6 fruit fly cellular contexts compared by ENCODE assay signal in genomic region chr3R:8013121-8014009, dm6.
TF ChIP-seq lines count a peak whose summit lies in the region.

Gene CG10435, minus strand, starts transcription at chr3R:8013201.
Gene Pbp95, plus strand, starts transcription at chr3R:8013791.

- no peak for TF ChIP-seq CTCF in whole organism, embryonic (GFP tag; optimal IDR thresholded peaks at IDR 0.05; lab: Kevin White, UChicago)

TF ChIP-seq in whole organism, 6 proteins besides CTCF, POLR2A, EP300 and RAD21:
- TF ChIP-seq pan (optimal IDR thresholded peaks at IDR 0.05; lab: Kevin White, UChicago) = peak; percentile 71
- TF ChIP-seq Dll (optimal IDR thresholded peaks at IDR 0.05; lab: Kevin White, UChicago) = no peak

TF ChIP-seq in whole organism, adult, 20 proteins besides CTCF, POLR2A, EP300 and RAD21 (continues in another document):
- TF ChIP-seq CG14711 (tag; optimal IDR thresholded peaks at IDR 0.05; lab: Kevin White, UChicago) = peak; percentile 31
- peak; percentile 39 for TF ChIP-seq CG12768 (GFP tag; optimal IDR thresholded peaks at IDR 0.05; lab: Kevin White, UChicago)
- peak; percentile 4 for TF ChIP-seq Hr96 (GFP tag; optimal IDR thresholded peaks at IDR 0.05; lab: Kevin White, UChicago)
- no peak for TF ChIP-seq ovo (GFP tag; optimal IDR thresholded peaks at IDR 0.05; lab: Kevin White, UChicago)
- peak; percentile 54 for TF ChIP-seq Crg-1 (GFP tag; optimal IDR thresholded peaks at IDR 0.05; lab: Kevin White, UChicago)
- TF ChIP-seq bab1 (GFP tag; optimal IDR thresholded peaks at IDR 0.05; lab: Kevin White, UChicago) = peak; percentile 33
- TF ChIP-seq CG7045 (GFP tag; optimal IDR thresholded peaks at IDR 0.05; lab: Kevin White, UChicago) = peak; percentile 37
- TF ChIP-seq CG5204 (GFP tag; optimal IDR thresholded peaks at IDR 0.05; lab: Kevin White, UChicago) = peak; percentile 80
- TF ChIP-seq pad (GFP tag; optimal IDR thresholded peaks at IDR 0.05; lab: Kevin White, UChicago) = peak; percentile 49
- peak; percentile 60 for TF ChIP-seq Mnt (GFP tag; optimal IDR thresholded peaks at IDR 0.05; lab: Kevin White, UChicago)
- TF ChIP-seq CG7101 (tag; optimal IDR thresholded peaks at IDR 0.05; lab: Kevin White, UChicago) = peak; percentile 57
- TF ChIP-seq cnc (optimal IDR thresholded peaks at IDR 0.05; lab: Kevin White, UChicago) = no peak
- TF ChIP-seq CG1620 (GFP tag; optimal IDR thresholded peaks at IDR 0.05; lab: Kevin White, UChicago) = peak; percentile 66
- no peak for TF ChIP-seq cic (GFP tag; optimal IDR thresholded peaks at IDR 0.05; lab: Kevin White, UChicago)
- no peak for TF ChIP-seq CG33017 (tag; optimal IDR thresholded peaks at IDR 0.05; lab: Kevin White, UChicago)
- TF ChIP-seq toe (GFP tag; optimal IDR thresholded peaks at IDR 0.05; lab: Kevin White, UChicago) = peak; percentile 79
- TF ChIP-seq kay (GFP tag; lab: Kevin White, UChicago; ENCODE audit: borderline replicate concordance) = no peak
- peak; percentile 32 for TF ChIP-seq Clk (GFP tag; optimal IDR thresholded peaks at IDR 0.05; lab: Kevin White, UChicago)

TF ChIP-seq in whole organism, embryonic, 481 proteins besides CTCF, POLR2A, EP300 and RAD21 (continues in another document):
- TF ChIP-seq C15 (GFP tag; IDR thresholded peaks at IDR 0.05; lab: Robert Waterston, UW) = no peak
- no peak for TF ChIP-seq disco-r (GFP tag; optimal IDR thresholded peaks at IDR 0.05; lab: Kevin White, UChicago)
- peak; percentile 62 for TF ChIP-seq CG9215 (GFP tag; IDR thresholded peaks at IDR 0.05; lab: Robert Waterston, UW)
- TF ChIP-seq CG4707 (GFP tag; optimal IDR thresholded peaks at IDR 0.05; lab: Kevin White, UChicago) = no peak
- TF ChIP-seq CG33213 (GFP tag; optimal IDR thresholded peaks at IDR 0.05; lab: Kevin White, UChicago) = peak; percentile 31
- peak; percentile 50 for TF ChIP-seq Bgb (GFP tag; IDR thresholded peaks at IDR 0.05; lab: Robert Waterston, UW; ENCODE audit: partially characterized antibody)
- no peak for TF ChIP-seq pros (GFP tag; optimal IDR thresholded peaks at IDR 0.05; lab: Kevin White, UChicago)
- TF ChIP-seq grau (tag; optimal IDR thresholded peaks at IDR 0.05; lab: Kevin White, UChicago) = no peak
- TF ChIP-seq CG10543 (GFP tag; optimal IDR thresholded peaks at IDR 0.05; lab: Kevin White, UChicago) = no peak
- TF ChIP-seq Atf-2 (GFP tag; optimal IDR thresholded peaks at IDR 0.05; lab: Kevin White, UChicago) = peak; percentile 45
- no peak for TF ChIP-seq CG4404 (GFP tag; IDR thresholded peaks at IDR 0.05; lab: Robert Waterston, UW)
- no peak for TF ChIP-seq CG9437 (GFP tag; optimal IDR thresholded peaks at IDR 0.05; lab: Kevin White, UChicago)
- TF ChIP-seq ERR (GFP tag; optimal IDR thresholded peaks at IDR 0.05; lab: Kevin White, UChicago) = no peak
- peak in 1 of 2 experiments; percentile 34 for TF ChIP-seq bsh (GFP tag; optimal IDR thresholded peaks at IDR 0.05; lab: Kevin White, UChicago)
- TF ChIP-seq exex (tag; optimal IDR thresholded peaks at IDR 0.05; lab: Kevin White, UChicago) = no peak
- peak; percentile 61 for TF ChIP-seq cas (GFP tag; IDR thresholded peaks at IDR 0.05; lab: Robert Waterston, UW)
- TF ChIP-seq Dfd (GFP tag; optimal IDR thresholded peaks at IDR 0.05; lab: Kevin White, UChicago) = no peak
- TF ChIP-seq CG10565 (GFP tag; optimal IDR thresholded peaks at IDR 0.05; lab: Kevin White, UChicago) = no peak
- peak; percentile 25 for TF ChIP-seq psq (GFP tag; optimal IDR thresholded peaks at IDR 0.05; lab: Kevin White, UChicago)

TF ChIP-seq in whole organism, prepupa, 60 proteins besides CTCF, POLR2A, EP300 and RAD21 (continues in another document):
- peak; percentile 37 for TF ChIP-seq CG7368 (GFP tag; optimal IDR thresholded peaks at IDR 0.05; lab: Kevin White, UChicago)
- TF ChIP-seq lz (GFP tag; optimal IDR thresholded peaks at IDR 0.05; lab: Kevin White, UChicago) = peak; percentile 58
- no peak for TF ChIP-seq Eip75B (GFP tag; optimal IDR thresholded peaks at IDR 0.05; lab: Kevin White, UChicago)
- TF ChIP-seq fd59A (GFP tag; optimal IDR thresholded peaks at IDR 0.05; lab: Kevin White, UChicago) = no peak
- peak; percentile 53 for TF ChIP-seq CG31627 (GFP tag; optimal IDR thresholded peaks at IDR 0.05; lab: Kevin White, UChicago)
- peak; percentile 44 for TF ChIP-seq CG10631 (GFP tag; optimal IDR thresholded peaks at IDR 0.05; lab: Kevin White, UChicago)
- no peak for TF ChIP-seq CG6808 (GFP tag; optimal IDR thresholded peaks at IDR 0.05; lab: Kevin White, UChicago)
- TF ChIP-seq CG8632 (GFP tag; optimal IDR thresholded peaks at IDR 0.05; lab: Kevin White, UChicago) = no peak
- peak; percentile 29 for TF ChIP-seq CG11902 (GFP tag; optimal IDR thresholded peaks at IDR 0.05; lab: Kevin White, UChicago)
- TF ChIP-seq Hr4 (GFP tag; optimal IDR thresholded peaks at IDR 0.05; lab: Kevin White, UChicago) = peak; percentile 44
- TF ChIP-seq CG6163 (GFP tag; IDR thresholded peaks at IDR 0.05; lab: Robert Waterston, UW) = peak; percentile 62
- no peak for TF ChIP-seq Eip93F (GFP tag; optimal IDR thresholded peaks at IDR 0.05; lab: Kevin White, UChicago)
- no peak for TF ChIP-seq dac (GFP tag; optimal IDR thresholded peaks at IDR 0.05; lab: Kevin White, UChicago)
- TF ChIP-seq CG3032 (tag; optimal IDR thresholded peaks at IDR 0.05; lab: Kevin White, UChicago) = peak; percentile 27
- peak; percentile 24 for TF ChIP-seq Ets21C (GFP tag; optimal IDR thresholded peaks at IDR 0.05; lab: Kevin White, UChicago)
- no peak for TF ChIP-seq OdsH (GFP tag; optimal IDR thresholded peaks at IDR 0.05; lab: Kevin White, UChicago)
- no peak for TF ChIP-seq achi (GFP tag; optimal IDR thresholded peaks at IDR 0.05; lab: Kevin White, UChicago)
- peak; percentile 52 for TF ChIP-seq cyc (GFP tag; optimal IDR thresholded peaks at IDR 0.05; lab: Kevin White, UChicago)
- TF ChIP-seq CG15336 (GFP tag; IDR thresholded peaks at IDR 0.05; lab: Robert Waterston, UW) = no peak

TF ChIP-seq in whole organism, pupa, 21 proteins besides CTCF, POLR2A, EP300 and RAD21:
- no peak for TF ChIP-seq CG15710 (tag; optimal IDR thresholded peaks at IDR 0.05; lab: Kevin White, UChicago)
- TF ChIP-seq CG9948 (tag; optimal IDR thresholded peaks at IDR 0.05; lab: Kevin White, UChicago) = no peak
- TF ChIP-seq CG4496 (GFP tag; IDR thresholded peaks at IDR 0.05; lab: Robert Waterston, UW) = peak; percentile 66
- TF ChIP-seq CG10348 (GFP tag; IDR thresholded peaks at IDR 0.05; lab: Robert Waterston, UW) = no peak
- TF ChIP-seq rn (GFP tag; IDR thresholded peaks at IDR 0.05; lab: Robert Waterston, UW) = 0 out of 2 replicates have a peak, but pooled peaks have one; percentile 11
- no peak for TF ChIP-seq CG8301 (tag; optimal IDR thresholded peaks at IDR 0.05; lab: Kevin White, UChicago)
- TF ChIP-seq Pif1A (GFP tag; optimal IDR thresholded peaks at IDR 0.05; lab: Kevin White, UChicago) = no peak
- peak; percentile 50 for TF ChIP-seq Ets98B (GFP tag; IDR thresholded peaks at IDR 0.05; lab: Robert Waterston, UW)
- TF ChIP-seq EcR (GFP tag; optimal IDR thresholded peaks at IDR 0.05; lab: Kevin White, UChicago) = no peak
- no peak for TF ChIP-seq CG8159 (tag; optimal IDR thresholded peaks at IDR 0.05; lab: Kevin White, UChicago)
- peak; percentile 4 for TF ChIP-seq CG17806 (tag; optimal IDR thresholded peaks at IDR 0.05; lab: Kevin White, UChicago)
- TF ChIP-seq fd96Ca (GFP tag; IDR thresholded peaks at IDR 0.05; lab: Robert Waterston, UW) = peak; percentile 69; the same call in 2 of the 3 replicates

TF ChIP-seq in whole organism, wandering third instar larva, 38 proteins besides CTCF, POLR2A, EP300 and RAD21 (continues in another document):
- TF ChIP-seq dl (GFP tag; optimal IDR thresholded peaks at IDR 0.05; lab: Kevin White, UChicago; ENCODE audit: insufficient read depth in 1 of 2, partially characterized antibody in 2 of 2) (no peak), CG32264 (GFP tag; optimal IDR thresholded peaks at IDR 0.05; lab: Kevin White, UChicago) (no peak), sage (GFP tag; optimal IDR thresholded peaks at IDR 0.05; lab: Kevin White, UChicago) (no peak), lola (GFP tag; optimal IDR thresholded peaks at IDR 0.05; lab: Kevin White, UChicago) (no peak), jim (GFP tag; optimal IDR thresholded peaks at IDR 0.05; lab: Kevin White, UChicago) (peak; percentile 55), Mio (GFP tag; optimal IDR thresholded peaks at IDR 0.05; lab: Kevin White, UChicago) (no peak), sv (GFP tag; optimal IDR thresholded peaks at IDR 0.05; lab: Kevin White, UChicago) (no peak), Vsx2 (GFP tag; optimal IDR thresholded peaks at IDR 0.05; lab: Kevin White, UChicago; ENCODE audit: partially characterized antibody) (peak; percentile 93), Hr83 (GFP tag; optimal IDR thresholded peaks at IDR 0.05; lab: Kevin White, UChicago; ENCODE audit: poor library complexity, severe bottlenecking) (peak; percentile 86), Sp1 (GFP tag; optimal IDR thresholded peaks at IDR 0.05; lab: Kevin White, UChicago) (no peak), foxo (GFP tag; optimal IDR thresholded peaks at IDR 0.05; lab: Kevin White, UChicago) (peak in 1 of 2 experiments; percentile 72), CG9705 (GFP tag; optimal IDR thresholded peaks at IDR 0.05; lab: Kevin White, UChicago) (no peak), pan (optimal IDR thresholded peaks at IDR 0.05; lab: Kevin White, UChicago) (no peak), Dif (GFP tag; optimal IDR thresholded peaks at IDR 0.05; lab: Kevin White, UChicago; ENCODE audit: partially characterized antibody) (peak; percentile 7), Rel (GFP tag; optimal IDR thresholded peaks at IDR 0.05; lab: Kevin White, UChicago) (no peak), Rel (tag; optimal IDR thresholded peaks at IDR 0.05; lab: Kevin White, UChicago) (no peak), dmrt93B (GFP tag; optimal IDR thresholded peaks at IDR 0.05; lab: Kevin White, UChicago) (no peak), Abd-B (GFP tag; optimal IDR thresholded peaks at IDR 0.05; lab: Kevin White, UChicago) (no peak), Hnf4 (GFP tag; optimal IDR thresholded peaks at IDR 0.05; lab: Kevin White, UChicago) (peak; percentile 80), Jra (GFP tag; optimal IDR thresholded peaks at IDR 0.05; lab: Kevin White, UChicago) (no peak), OdsH (GFP tag; optimal IDR thresholded peaks at IDR 0.05; lab: Kevin White, UChicago) (peak; percentile 28), GATAd (GFP tag; optimal IDR thresholded peaks at IDR 0.05; lab: Kevin White, UChicago) (no peak), Myc (optimal IDR thresholded peaks at IDR 0.05; lab: Kevin White, UChicago) (peak; percentile 67), dsf (GFP tag; optimal IDR thresholded peaks at IDR 0.05; lab: Kevin White, UChicago; ENCODE audit: borderline replicate concordance) (peak; percentile 19), ey (GFP tag; optimal IDR thresholded peaks at IDR 0.05; lab: Kevin White, UChicago) (peak; percentile 52), woc (GFP tag; optimal IDR thresholded peaks at IDR 0.05; lab: Kevin White, UChicago) (peak; percentile 81), CrebA (GFP tag; optimal IDR thresholded peaks at IDR 0.05; lab: Kevin White, UChicago; ENCODE audit: borderline replicate concordance) (no peak), Hr78 (GFP tag; optimal IDR thresholded peaks at IDR 0.05; lab: Kevin White, UChicago) (no peak), h (GFP tag; optimal IDR thresholded peaks at IDR 0.05; lab: Kevin White, UChicago) (peak; percentile 62)
